Fruit fly (Drosophila melanogaster) whole organism, embryonic: ENCODE data around the gene FucTA.

Experiments used
- Asciz ChIP-seq: fragments of 200-800 bp; sonication (Bioruptor generic); optimal IDR thresholded peaks from 2 replicates; lab custom pipeline; 2017; ENCODE audit warnings: missing biosample characterization, mild to moderate bottlenecking, missing genetic modification characterization, missing genetic modification reagents
- B-H1 ChIP-seq: fragments of 200-800 bp; sonication (Bioruptor generic); IDR thresholded peaks from 3 replicates; pipeline ENCODE4 v1.3.6; 2022; ENCODE audit warnings: missing biosample characterization, missing genetic modification characterization
- CG10959 ChIP-seq: fragments of 200-800 bp; sonication (Bioruptor generic); IDR thresholded peaks from 2 replicates; pipeline ENCODE4 v1.3.6; 2022; ENCODE audit warnings: missing biosample characterization, missing genetic modification characterization
- CG11560 ChIP-seq: fragments of 200-800 bp; sonication (Bioruptor generic); IDR thresholded peaks from 3 replicates; pipeline ENCODE4 v1.3.6; 2022; ENCODE audit warnings: missing biosample characterization, missing genetic modification characterization
- CG11696 ChIP-seq: fragments of 200-800 bp; sonication (Bioruptor generic); IDR thresholded peaks from 2 replicates; pipeline ENCODE4 v1.3.6; 2022; ENCODE audit warnings: missing biosample characterization, missing genetic modification characterization
- CG12071 ChIP-seq: fragments of 200-800 bp; sonication (Bioruptor generic); optimal IDR thresholded peaks from 3 replicates; lab custom pipeline; 2018; ENCODE audit warnings: missing biosample characterization, mild to moderate bottlenecking, missing genetic modification characterization
- CG12155 ChIP-seq: fragments of 200-800 bp; sonication (Bioruptor generic); optimal IDR thresholded peaks from 3 replicates; lab custom pipeline; 2016; ENCODE audit warnings: missing biosample characterization, missing genetic modification characterization
- CG12942 ChIP-seq: fragments of 200-800 bp; sonication (Bioruptor generic); optimal IDR thresholded peaks from 3 replicates; lab custom pipeline; 2016; ENCODE audit warnings: missing biosample characterization, missing genetic modification characterization
- CG13287 ChIP-seq: fragments of 200-800 bp; sonication (Bioruptor generic); IDR thresholded peaks from 2 replicates; pipeline ENCODE4 v1.3.6; 2022; ENCODE audit warnings: missing biosample characterization, missing genetic modification characterization; ENCODE audit not compliant: partially characterized antibody
- CG14441 ChIP-seq: fragments of 200-800 bp; sonication (Bioruptor generic); IDR thresholded peaks from 2 replicates; pipeline ENCODE4 v1.3.6; 2022; ENCODE audit warnings: missing biosample characterization, missing genetic modification characterization
- CG1603 ChIP-seq: fragments of 200-800 bp; sonication (Bioruptor generic); optimal IDR thresholded peaks from 2 replicates; lab custom pipeline; 2019; ENCODE audit warnings: missing biosample characterization, mild to moderate bottlenecking, missing genetic modification characterization, moderate library complexity
- CG17802 ChIP-seq: fragments of 200-800 bp; sonication (Bioruptor generic); optimal IDR thresholded peaks from 2 replicates; lab custom pipeline; 2018; ENCODE audit warnings: missing biosample characterization, mild to moderate bottlenecking, missing genetic modification characterization, moderate library complexity
- CG18619 ChIP-seq: fragments of 200-800 bp; sonication (Bioruptor generic); optimal IDR thresholded peaks from 3 replicates; lab custom pipeline; 2017; ENCODE audit warnings: missing biosample characterization, mild to moderate bottlenecking, missing genetic modification characterization
- CG18764 ChIP-seq: fragments of 200-800 bp; sonication (Bioruptor generic); optimal IDR thresholded peaks from 3 replicates; lab custom pipeline; 2016; ENCODE audit warnings: missing biosample characterization, missing genetic modification characterization
- CG2889 ChIP-seq: fragments of 200-800 bp; sonication (Bioruptor generic); IDR thresholded peaks from 3 replicates; pipeline ENCODE4 v1.3.6; 2022; ENCODE audit warnings: missing biosample characterization, missing genetic modification characterization
- CG3065 ChIP-seq: fragments of 200-800 bp; sonication (Bioruptor generic); optimal IDR thresholded peaks from 2 replicates; lab custom pipeline; 2016; ENCODE audit warnings: missing biosample characterization, missing genetic modification characterization
- CG3838 ChIP-seq: fragments of 200-800 bp; sonication (Bioruptor generic); optimal IDR thresholded peaks from 3 replicates; lab custom pipeline; 2016; ENCODE audit warnings: missing biosample characterization, missing genetic modification characterization
- CG6254 ChIP-seq: fragments of 200-800 bp; sonication (Bioruptor generic); optimal IDR thresholded peaks from 3 replicates; lab custom pipeline; 2017; ENCODE audit warnings: mild to moderate bottlenecking, missing biosample characterization, missing genetic modification reagents, missing genetic modification characterization
- CG7786 ChIP-seq: fragments of 200-800 bp; sonication (Bioruptor generic); optimal IDR thresholded peaks from 2 replicates; lab custom pipeline; 2016; ENCODE audit warnings: missing biosample characterization, missing genetic modification characterization
- CG8765 ChIP-seq: fragments of 200-800 bp; sonication (Bioruptor generic); IDR thresholded peaks from 2 replicates; pipeline ENCODE4 v1.3.6; 2022; ENCODE audit warnings: missing biosample characterization, missing genetic modification characterization
- CG8924 ChIP-seq: fragments of 200-800 bp; optimal IDR thresholded peaks from 3 replicates; lab custom pipeline; 2019; ENCODE audit warnings: missing biosample characterization, mild to moderate bottlenecking, missing genetic modification characterization, moderate library complexity
- CG9817 ChIP-seq: fragments of 200-800 bp; sonication (Bioruptor generic); optimal IDR thresholded peaks from 2 replicates; lab custom pipeline; 2018; ENCODE audit warnings: missing biosample characterization, mild to moderate bottlenecking, missing genetic modification characterization, moderate library complexity
- CHES-1-like ChIP-seq: fragments of 200-800 bp; sonication (Bioruptor generic); optimal IDR thresholded peaks from 2 replicates; lab custom pipeline; 2016; ENCODE audit warnings: missing biosample characterization, missing genetic modification characterization
- Dip2 ChIP-seq: fragments of 200-800 bp; sonication (Bioruptor generic); IDR thresholded peaks from 2 replicates; pipeline ENCODE4 v1.3.6; 2022; ENCODE audit warnings: missing biosample characterization, missing genetic modification characterization
- Elba2 ChIP-seq: fragments of 200-800 bp; sonication (Bioruptor generic); optimal IDR thresholded peaks from 3 replicates; lab custom pipeline; 2016; ENCODE audit warnings: missing biosample characterization, missing genetic modification characterization
- MBD-R2 ChIP-seq: fragments of 200-800 bp; sonication (Bioruptor generic); IDR thresholded peaks from 2 replicates; pipeline ENCODE4 v1.3.6; 2022; ENCODE audit warnings: missing biosample characterization, missing genetic modification characterization
- MESR4 ChIP-seq: fragments of 200-800 bp; sonication (Bioruptor generic); optimal IDR thresholded peaks from 2 replicates; lab custom pipeline; 2018; ENCODE audit warnings: missing biosample characterization, mild to moderate bottlenecking, missing genetic modification characterization, moderate library complexity
- MTF-1 ChIP-seq: fragments of 200-800 bp; sonication (Bioruptor generic); optimal IDR thresholded peaks from 2 replicates; lab custom pipeline; 2018; ENCODE audit warnings: missing biosample characterization, mild to moderate bottlenecking, missing genetic modification characterization, borderline replicate concordance
- Med ChIP-seq: fragments of 200-800 bp; sonication (Bioruptor generic); peaks from one replicate; lab custom pipeline; 2016; ENCODE audit warnings: missing biosample characterization, missing genetic modification characterization, mild to moderate bottlenecking, inconsistent platforms, moderate library complexity
- Myb ChIP-seq: fragments of 200-800 bp; sonication (Bioruptor generic); optimal IDR thresholded peaks from 2 replicates; lab custom pipeline; 2016; ENCODE audit warnings: missing biosample characterization, missing genetic modification characterization
- Oli ChIP-seq: fragments of 200-800 bp; sonication (Bioruptor generic); optimal IDR thresholded peaks from 2 replicates; lab custom pipeline; 2018; ENCODE audit warnings: missing biosample characterization, mild to moderate bottlenecking, missing genetic modification characterization, moderate library complexity
- Pdp1 ChIP-seq, 2 experiments: fragments of 200-800 bp; sonication (Bioruptor generic); optimal IDR thresholded peaks; 3 replicates each; lab custom pipeline; 2016; ENCODE audit warnings: missing biosample characterization in 2 of 2, missing genetic modification characterization in 2 of 2, mild to moderate bottlenecking in 1 of 2, moderate library complexity in 1 of 2
- Sox100B ChIP-seq: fragments of 200-800 bp; sonication (Bioruptor generic); optimal IDR thresholded peaks from 3 replicates; lab custom pipeline; 2018; ENCODE audit warnings: missing biosample characterization, mild to moderate bottlenecking, missing genetic modification characterization
- Ssrp ChIP-seq: fragments of 200-800 bp; sonication (Bioruptor generic); optimal IDR thresholded peaks from 2 replicates; lab custom pipeline; 2018; ENCODE audit warnings: missing biosample characterization, mild to moderate bottlenecking, missing genetic modification characterization, moderate library complexity
- cad ChIP-seq: fragments of >200 bp; optimal IDR thresholded peaks from 2 replicates; lab custom pipeline; 2017; ENCODE audit warnings: missing biosample characterization, missing genetic modification characterization
- ci ChIP-seq: fragments of 200-800 bp; sonication (Bioruptor generic); IDR thresholded peaks from 3 replicates; pipeline ENCODE4 v1.3.6; 2022; ENCODE audit warnings: missing biosample characterization, missing genetic modification characterization
- dimm ChIP-seq: fragments of 200-800 bp; sonication (Bioruptor generic); IDR thresholded peaks from 2 replicates; pipeline ENCODE4 v1.3.6; 2022; ENCODE audit warnings: missing biosample characterization, missing genetic modification characterization
- grn ChIP-seq: fragments of 200-800 bp; sonication (Bioruptor generic); optimal IDR thresholded peaks from 3 replicates; lab custom pipeline; 2017; ENCODE audit warnings: missing biosample characterization, missing genetic modification characterization
- gro ChIP-seq: fragments of 200-800 bp; sonication (Bioruptor generic); optimal IDR thresholded peaks from 2 replicates; lab custom pipeline; 2016; ENCODE audit warnings: missing biosample characterization, missing genetic modification characterization
- gsb ChIP-seq: fragments of 200-800 bp; sonication (Bioruptor generic); IDR thresholded peaks from 2 replicates; pipeline ENCODE4 v1.3.6; 2022; ENCODE audit warnings: missing biosample characterization, missing genetic modification characterization
- inv ChIP-seq: fragments of 200-800 bp; sonication (Bioruptor generic); IDR thresholded peaks from 2 replicates; pipeline ENCODE4 v1.3.6; 2022; ENCODE audit warnings: missing biosample characterization, missing genetic modification characterization; ENCODE audit not compliant: partially characterized antibody
- row ChIP-seq: fragments of 200-800 bp; sonication (Bioruptor generic); IDR thresholded peaks from 3 replicates; pipeline ENCODE4 v1.3.6; 2022; ENCODE audit warnings: missing biosample characterization, missing genetic modification characterization
- sens ChIP-seq: fragments of 200-800 bp; sonication (Bioruptor generic); peaks from one replicate; lab custom pipeline; 2016; ENCODE audit warnings: missing biosample characterization, missing genetic modification characterization
- sim ChIP-seq: fragments of 200-800 bp; sonication (Bioruptor generic); IDR thresholded peaks from 2 replicates; pipeline ENCODE4 v1.3.6; 2022; ENCODE audit warnings: missing biosample characterization, missing genetic modification characterization
- sisA ChIP-seq: fragments of 200-800 bp; sonication (Bioruptor generic); IDR thresholded peaks from 2 replicates; pipeline ENCODE4 v1.3.6; 2022; ENCODE audit warnings: missing biosample characterization, missing genetic modification characterization
- slbo ChIP-seq: fragments of 200-800 bp; sonication (Bioruptor generic); IDR thresholded peaks from 2 replicates; pipeline ENCODE4 v1.3.6; 2022; ENCODE audit warnings: missing biosample characterization, missing genetic modification characterization
- sr ChIP-seq: fragments of 200-800 bp; sonication (Bioruptor generic); IDR thresholded peaks from 3 replicates; pipeline ENCODE4 v1.3.6; 2022; ENCODE audit warnings: missing biosample characterization, missing genetic modification characterization
- ssp ChIP-seq: fragments of 200-800 bp; sonication (Bioruptor generic); IDR thresholded peaks from 2 replicates; pipeline ENCODE4 v1.3.6; 2022; ENCODE audit warnings: missing biosample characterization, missing genetic modification characterization
- wek ChIP-seq: fragments of 200-800 bp; sonication (Bioruptor generic); optimal IDR thresholded peaks from 3 replicates; lab custom pipeline; 2018; ENCODE audit warnings: missing biosample characterization, mild to moderate bottlenecking, missing genetic modification characterization, moderate library complexity

Gene FucTA

DNA sequence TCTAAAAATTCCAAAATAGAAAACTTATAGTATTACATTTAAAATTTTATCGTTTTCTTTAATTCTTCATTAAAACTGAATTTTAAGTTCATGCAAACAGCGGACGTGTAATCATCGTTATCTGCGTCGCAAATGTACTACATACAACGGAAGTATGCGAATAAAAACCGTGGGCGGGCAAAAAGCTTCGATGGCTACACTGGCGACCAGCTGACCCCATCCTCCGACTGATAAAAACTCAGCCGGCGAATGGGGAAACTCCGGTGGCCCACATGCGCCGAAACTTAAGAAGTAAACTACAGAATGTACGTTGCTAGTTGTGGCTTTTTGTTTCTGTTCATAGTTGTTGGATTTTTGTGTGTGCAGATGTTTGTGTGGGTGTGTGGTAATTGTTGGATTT lies 9.1 kb upstream of the FucTA start:
- TF ChIP-seq CHES-1-like (GFP tag; lab: Kevin White, UChicago) (no peak), sisA (GFP tag; lab: Robert Waterston, UW) (no peak), MBD-R2 (GFP tag; lab: Robert Waterston, UW) (no peak), inv (GFP tag; lab: Robert Waterston, UW) (no peak), Med (GFP tag; lab: Kevin White, UChicago) (peak; percentile 27), sens (GFP tag; lab: Kevin White, UChicago) (peak; percentile 65)

- TF ChIP-seq CG12155 (GFP tag; lab: Kevin White, UChicago), result no peak
- TF ChIP-seq CG14441 (GFP tag; lab: Robert Waterston, UW), result no peak
- TF ChIP-seq CG17802, result no peak
- TF ChIP-seq Oli, result no peak
- 0 out of 2 replicates have a peak, but pooled peaks have one; percentile 30 for TF ChIP-seq gsb (GFP tag; lab: Robert Waterston, UW)
- peak in 1 of 2 experiments; percentile 85 for TF ChIP-seq Pdp1 (GFP tag; optimal IDR thresholded peaks at IDR 0.05; lab: Kevin White, UChicago)
- TF ChIP-seq B-H1, result no peak
- no peak for TF ChIP-seq CG12942 (GFP tag; lab: Kevin White, UChicago)
- TF ChIP-seq CG18764, result no peak
- TF ChIP-seq MESR4 (GFP tag; lab: Kevin White, UChicago), result no peak
- TF ChIP-seq Ssrp, result no peak
- peak; percentile 47; the same call in 1 of the 3 replicates for TF ChIP-seq CG11560 (tag; lab: Robert Waterston, UW)
- TF ChIP-seq Med (GFP tag; lab: Kevin White, UChicago), result peak; percentile 76
- no peak for TF ChIP-seq CG10959 (GFP tag; lab: Robert Waterston, UW)
- no peak for TF ChIP-seq CG9817 (tag; lab: Kevin White, UChicago)
- no peak for TF ChIP-seq gro (GFP tag; lab: Kevin White, UChicago)
- no peak for TF ChIP-seq MTF-1 (GFP tag; lab: Kevin White, UChicago)
- TF ChIP-seq CG12071 (GFP tag; lab: Kevin White, UChicago), result no peak
- TF ChIP-seq sr (GFP tag; lab: Robert Waterston, UW), result no peak
- TF ChIP-seq CG3838 (GFP tag; lab: Kevin White, UChicago), result no peak
- TF ChIP-seq CG6254 (GFP tag; lab: Kevin White, UChicago), result no peak
- no peak for TF ChIP-seq Myb (GFP tag; lab: Kevin White, UChicago)
- no peak for TF ChIP-seq CG8765
- no peak for TF ChIP-seq CG18619 (GFP tag; lab: Kevin White, UChicago)
- 0 out of 3 replicates have a peak, but pooled peaks have one; percentile 21 for TF ChIP-seq ci (GFP tag; lab: Robert Waterston, UW)
- 0 out of 2 replicates have a peak, but pooled peaks have one; percentile 15 for TF ChIP-seq sim (GFP tag; lab: Robert Waterston, UW)
- no peak for TF ChIP-seq Asciz (GFP tag; lab: Kevin White, UChicago)
- no peak for TF ChIP-seq CG8924
- TF ChIP-seq Dip2 (GFP tag; lab: Robert Waterston, UW), result no peak
- 0 out of 2 replicates have a peak, but pooled peaks have one; percentile 10 for TF ChIP-seq slbo (GFP tag; lab: Robert Waterston, UW)
- no peak for TF ChIP-seq ssp (GFP tag; lab: Robert Waterston, UW)
- TF ChIP-seq CG2889, result no peak
- no peak for TF ChIP-seq dimm (GFP tag; lab: Robert Waterston, UW)
- TF ChIP-seq CG13287, result no peak
- no peak for TF ChIP-seq CG11696 (GFP tag; lab: Robert Waterston, UW)
- no peak for TF ChIP-seq CG1603 (tag; lab: Kevin White, UChicago)
- peak; percentile 31 for TF ChIP-seq row (GFP tag; lab: Robert Waterston, UW)
- TF ChIP-seq CG3065 (GFP tag; lab: Kevin White, UChicago), result no peak
- TF ChIP-seq grn, result peak; percentile 24
- no peak for TF ChIP-seq CG7786 (GFP tag; lab: Kevin White, UChicago)
- TF ChIP-seq Elba2 (GFP tag; lab: Kevin White, UChicago), result no peak
- no peak for TF ChIP-seq wek (GFP tag; lab: Kevin White, UChicago)
- peak; percentile 25 for TF ChIP-seq cad (GFP tag; lab: Kevin White, UChicago)
- TF ChIP-seq Sox100B (GFP tag; lab: Kevin White, UChicago), result no peak
Measured at dm6 chr3L:15140268-15140957, 6.5 kb upstream of the FucTA start.
